Fruit fly (Drosophila melanogaster) whole organism, embryonic: Measurements from ENCODE around the gene Syx16.
A peak's percentile ranks its signal among the peaks of the same experiment; 100 is the strongest.

Experiments used
- CG10147 ChIP-seq: fragments of 200-800 bp; sonication (Bioruptor generic); optimal IDR thresholded peaks from 2 replicates; lab custom pipeline; 2019; ENCODE audit warnings: missing biosample characterization, mild to moderate bottlenecking, missing genetic modification characterization, moderate library complexity
- CG10209 ChIP-seq: fragments of 200-800 bp; sonication (Bioruptor generic); optimal IDR thresholded peaks from 3 replicates; lab custom pipeline; 2017; ENCODE audit warnings: missing biosample characterization, mild to moderate bottlenecking, missing genetic modification characterization, missing genetic modification reagents
- CG10267 ChIP-seq: fragments of 200-800 bp; sonication (Bioruptor generic); optimal IDR thresholded peaks from 2 replicates; lab custom pipeline; 2018; ENCODE audit warnings: missing biosample characterization, mild to moderate bottlenecking, missing genetic modification characterization, moderate library complexity
- CG11247 ChIP-seq: fragments of 200-800 bp; sonication (Bioruptor generic); IDR thresholded peaks from 2 replicates; pipeline ENCODE4 v1.3.6; 2022; ENCODE audit warnings: missing biosample characterization, missing genetic modification characterization
- CG12104 ChIP-seq: fragments of 200-800 bp; sonication (Bioruptor generic); optimal IDR thresholded peaks from 3 replicates; lab custom pipeline; 2016; ENCODE audit warnings: missing biosample characterization, missing genetic modification characterization
- CG13287 ChIP-seq: fragments of 200-800 bp; sonication (Bioruptor generic); IDR thresholded peaks from 2 replicates; pipeline ENCODE4 v1.3.6; 2022; ENCODE audit warnings: missing biosample characterization, missing genetic modification characterization; ENCODE audit not compliant: partially characterized antibody
- CG13624 ChIP-seq: fragments of 200-800 bp; sonication (Bioruptor generic); optimal IDR thresholded peaks from 2 replicates; lab custom pipeline; 2016; ENCODE audit warnings: missing biosample characterization, missing genetic modification characterization
- CG15011 ChIP-seq: fragments of 200-800 bp; sonication (Bioruptor generic); optimal IDR thresholded peaks from 3 replicates; lab custom pipeline; 2018; ENCODE audit warnings: missing biosample characterization, mild to moderate bottlenecking, missing genetic modification characterization
- CG15696 ChIP-seq: fragments of 200-800 bp; sonication (Bioruptor generic); optimal IDR thresholded peaks from 2 replicates; lab custom pipeline; 2019; ENCODE audit warnings: missing biosample characterization, mild to moderate bottlenecking, missing genetic modification characterization, moderate library complexity
- CG17359 ChIP-seq: fragments of 200-800 bp; sonication (Bioruptor generic); optimal IDR thresholded peaks from 3 replicates; lab custom pipeline; 2018; ENCODE audit warnings: missing biosample characterization, mild to moderate bottlenecking, missing genetic modification characterization, moderate library complexity
- CG30403 ChIP-seq: fragments of 200-800 bp; sonication (Bioruptor generic); optimal IDR thresholded peaks from 3 replicates; lab custom pipeline; 2016; ENCODE audit warnings: missing biosample characterization, missing genetic modification characterization
- CG31441 ChIP-seq: fragments of 200-800 bp; sonication (Bioruptor generic); IDR thresholded peaks from 2 replicates; pipeline ENCODE4 v1.3.6; 2022; ENCODE audit warnings: missing biosample characterization, missing genetic modification characterization
- CG3995 ChIP-seq: fragments of 200-800 bp; sonication (Bioruptor generic); optimal IDR thresholded peaks from 3 replicates; lab custom pipeline; 2016; ENCODE audit warnings: missing biosample characterization, missing genetic modification characterization
- CG4282 ChIP-seq: fragments of 200-800 bp; sonication (Bioruptor generic); optimal IDR thresholded peaks from 2 replicates; lab custom pipeline; 2016; ENCODE audit warnings: missing biosample characterization, missing genetic modification characterization
- CG4404 ChIP-seq: fragments of 200-800 bp; sonication (Bioruptor generic); IDR thresholded peaks from 2 replicates; pipeline ENCODE4 v1.3.6; 2022; ENCODE audit warnings: missing biosample characterization, missing genetic modification characterization
- CG7372 ChIP-seq: fragments of 200-800 bp; sonication (Bioruptor generic); IDR thresholded peaks from 2 replicates; pipeline ENCODE4 v1.3.6; 2022; ENCODE audit warnings: missing biosample characterization, missing genetic modification characterization
- CG8290 ChIP-seq, 3 experiments: fragments of 200-800 bp; sonication (Bioruptor generic); optimal IDR thresholded peaks; 2 replicates each; lab custom pipeline; 2016 to 2019; ENCODE audit warnings: missing biosample characterization in 3 of 3, missing genetic modification characterization in 3 of 3, mild to moderate bottlenecking in 2 of 3, moderate library complexity in 1 of 3
- CG9797 ChIP-seq: fragments of 200-800 bp; sonication (Bioruptor generic); optimal IDR thresholded peaks from 3 replicates; lab custom pipeline; 2018; ENCODE audit warnings: missing biosample characterization, mild to moderate bottlenecking, missing genetic modification characterization
- CTCF ChIP-seq: fragments of 200-800 bp; sonication (Bioruptor generic); optimal IDR thresholded peaks from 2 replicates; lab custom pipeline; 2017; ENCODE audit warnings: missing biosample characterization, mild to moderate bottlenecking, missing genetic modification characterization, moderate library complexity
- Dll ChIP-seq: fragments of 200-800 bp; sonication (Bioruptor generic); IDR thresholded peaks from 4 replicates; pipeline ENCODE4 v1.3.6; 2022; ENCODE audit warnings: missing biosample characterization, missing genetic modification characterization; ENCODE audit not compliant: partially characterized antibody
- Eip74EF ChIP-seq, 2 experiments: fragments of 200-800 bp in 1 of 2; fragments of >200 bp in 1 of 2; sonication (Bioruptor generic) in 1 of 2; optimal IDR thresholded peaks; 2 replicates each; lab custom pipeline; 2017 to 2019; ENCODE audit warnings: missing biosample characterization in 2 of 2, missing genetic modification characterization in 2 of 2, mild to moderate bottlenecking in 1 of 2, moderate library complexity in 1 of 2
- HmgZ ChIP-seq: fragments of 200-800 bp; sonication (Bioruptor generic); optimal IDR thresholded peaks from 2 replicates; lab custom pipeline; 2018; ENCODE audit warnings: missing biosample characterization, mild to moderate bottlenecking, missing genetic modification characterization
- Hsf ChIP-seq: fragments of 200-800 bp; sonication (Bioruptor generic); optimal IDR thresholded peaks from 3 replicates; lab custom pipeline; 2016; ENCODE audit warnings: missing biosample characterization, missing genetic modification characterization
- Lhr ChIP-seq: fragments of 200-800 bp; sonication (Bioruptor generic); optimal IDR thresholded peaks from 3 replicates; lab custom pipeline; 2017; ENCODE audit warnings: mild to moderate bottlenecking, missing biosample characterization, missing genetic modification reagents, missing genetic modification characterization
- MESR4 ChIP-seq: fragments of 200-800 bp; sonication (Bioruptor generic); optimal IDR thresholded peaks from 2 replicates; lab custom pipeline; 2018; ENCODE audit warnings: missing biosample characterization, mild to moderate bottlenecking, missing genetic modification characterization, moderate library complexity
- Rfx ChIP-seq: fragments of 200-800 bp; sonication (Bioruptor generic); IDR thresholded peaks from 2 replicates; pipeline ENCODE4 v1.3.6; 2022; ENCODE audit warnings: missing biosample characterization, missing genetic modification characterization
- Sry-δ ChIP-seq: fragments of 200-800 bp; sonication (Bioruptor generic); optimal IDR thresholded peaks from 2 replicates; lab custom pipeline; 2016; ENCODE audit warnings: missing biosample characterization, missing genetic modification characterization
- YL-1 ChIP-seq: fragments of 200-800 bp; sonication (Bioruptor generic); optimal IDR thresholded peaks from 3 replicates; lab custom pipeline; 2017; ENCODE audit warnings: missing biosample characterization, mild to moderate bottlenecking, missing genetic modification characterization
- chm ChIP-seq: fragments of 200-800 bp; sonication (Bioruptor generic); IDR thresholded peaks from 2 replicates; pipeline ENCODE4 v1.3.6; 2022; ENCODE audit warnings: missing biosample characterization, missing genetic modification characterization
- corto ChIP-seq: fragments of 200-800 bp; sonication (Bioruptor generic); optimal IDR thresholded peaks from 2 replicates; lab custom pipeline; 2016; ENCODE audit warnings: missing biosample characterization, mild to moderate bottlenecking, missing genetic modification characterization, moderate library complexity
- crp ChIP-seq, 2 experiments: fragments of 200-800 bp; sonication (Bioruptor generic); optimal IDR thresholded peaks; 2 replicates in 1 of 2; 3 replicates in 1 of 2; lab custom pipeline; 2017; ENCODE audit warnings: missing biosample characterization in 2 of 2, missing genetic modification characterization in 2 of 2, mild to moderate bottlenecking in 1 of 2, moderate library complexity in 1 of 2
- da ChIP-seq: fragments of 200-800 bp; sonication (Bioruptor generic); optimal IDR thresholded peaks from 2 replicates; lab custom pipeline; 2016; ENCODE audit warnings: missing biosample characterization, missing genetic modification characterization
- dm ChIP-seq: fragments of 200-800 bp; sonication (Bioruptor generic); optimal IDR thresholded peaks from 3 replicates; lab custom pipeline; 2016; ENCODE audit warnings: missing biosample characterization, missing genetic modification characterization
- nerfin-2 ChIP-seq: fragments of 200-800 bp; sonication (Bioruptor generic); IDR thresholded peaks from 2 replicates; pipeline ENCODE4 v1.3.6; 2022; ENCODE audit warnings: missing biosample characterization, missing genetic modification characterization; ENCODE audit not compliant: partially characterized antibody
- nmo ChIP-seq: fragments of 200-800 bp; sonication (Bioruptor generic); optimal IDR thresholded peaks from 2 replicates; lab custom pipeline; 2018; ENCODE audit warnings: missing biosample characterization, mild to moderate bottlenecking, missing genetic modification characterization, moderate library complexity
- prd ChIP-seq, 3 experiments: fragments of >200 bp in 2 of 3; fragments of 200-800 bp in 1 of 3; sonication (Bioruptor generic) in 1 of 3; optimal IDR thresholded peaks in 2 of 3; IDR thresholded peaks in 1 of 3; 2 replicates in 2 of 3; 3 replicates in 1 of 3; pipeline versions ENCODE4 v1.3.6 to Lab custom; 2017 to 2022; ENCODE audit warnings: missing biosample characterization in 1 of 3, missing genetic modification characterization in 1 of 3
- salm ChIP-seq: fragments of 200-800 bp; sonication (Bioruptor generic); optimal IDR thresholded peaks from 2 replicates; lab custom pipeline; 2018; ENCODE audit warnings: missing biosample characterization, mild to moderate bottlenecking, missing genetic modification characterization
- sd ChIP-seq: fragments of 200-800 bp; sonication (Bioruptor generic); optimal IDR thresholded peaks from 3 replicates; lab custom pipeline; 2018; ENCODE audit warnings: missing biosample characterization, mild to moderate bottlenecking, missing genetic modification characterization, moderate library complexity
- sens-2 ChIP-seq: fragments of 200-800 bp; sonication (Bioruptor generic); IDR thresholded peaks from 2 replicates; pipeline ENCODE4 v1.3.6; 2022; ENCODE audit warnings: missing biosample characterization, missing genetic modification characterization
- stwl ChIP-seq: fragments of 200-800 bp; sonication (Bioruptor generic); optimal IDR thresholded peaks from 3 replicates; lab custom pipeline; 2018; ENCODE audit warnings: missing biosample characterization, mild to moderate bottlenecking, missing genetic modification characterization, moderate library complexity
- sug ChIP-seq: fragments of 200-800 bp; optimal IDR thresholded peaks from 2 replicates; lab custom pipeline; 2019; ENCODE audit warnings: missing biosample characterization, mild to moderate bottlenecking, missing genetic modification characterization, moderate library complexity
- trem ChIP-seq: fragments of 200-800 bp; optimal IDR thresholded peaks from 3 replicates; lab custom pipeline; 2019; ENCODE audit warnings: missing biosample characterization, mild to moderate bottlenecking, missing genetic modification characterization, moderate library complexity

Syx16 gene

dm6 chrX:20391230-20391629, 2.3 kb downstream of the Syx16 start (continued):
- TF ChIP-seq MESR4 (peak; percentile 66), CG8290 (GFP tag; optimal IDR thresholded peaks at IDR 0.05; lab: Kevin White, UChicago) (peak; percentile 7), CG8290 (tag; optimal IDR thresholded peaks at IDR 0.05; lab: Kevin White, UChicago) (peak in 1 of 2 experiments; percentile 46), Rfx (GFP tag; lab: Robert Waterston, UW) (no peak), sd (tag; lab: Kevin White, UChicago) (peak; percentile 43), corto (GFP tag; lab: Kevin White, UChicago) (no peak), CG30403 (GFP tag; lab: Kevin White, UChicago) (no peak), HmgZ (peak; percentile 53), nmo (no peak), sug (tag; lab: Kevin White, UChicago) (peak; percentile 7), prd (optimal IDR thresholded peaks at IDR 0.05; lab: Kevin White, UChicago) (no peak), prd (GFP tag; IDR thresholded peaks at IDR 0.05; lab: Robert Waterston, UW) (no peak), CG15011 (GFP tag; lab: Kevin White, UChicago) (no peak), CG9797 (peak; percentile 80), Sry-δ (GFP tag; lab: Kevin White, UChicago) (peak; percentile 9), CG13624 (no peak), stwl (tag; lab: Kevin White, UChicago) (peak; percentile 72), CG31441 (GFP tag; lab: Robert Waterston, UW) (no peak), CG10267 (peak; percentile 7), YL-1 (GFP tag; lab: Kevin White, UChicago) (peak; percentile 49), CG11247 (no peak), CG3995 (peak; percentile 7), Dll (GFP tag; lab: Robert Waterston, UW) (0 out of 4 replicates have a peak, but pooled peaks have one; percentile 20), Hsf (GFP tag; lab: Kevin White, UChicago) (no peak), CG10147 (GFP tag; lab: Kevin White, UChicago) (no peak), crp (GFP tag; optimal IDR thresholded peaks at IDR 0.05; lab: Kevin White, UChicago) (peak in 1 of 2 experiments; percentile 74), CG10209 (GFP tag; lab: Kevin White, UChicago) (no peak), chm (GFP tag; lab: Robert Waterston, UW) (no peak), Lhr (GFP tag; lab: Kevin White, UChicago) (peak; percentile 17), CG4404 (GFP tag; lab: Robert Waterston, UW) (no peak), Eip74EF (GFP tag; optimal IDR thresholded peaks at IDR 0.05; lab: Kevin White, UChicago) (no peak), sens-2 (GFP tag; lab: Robert Waterston, UW) (no peak), salm (tag; lab: Kevin White, UChicago) (no peak), trem (peak; percentile 28), CG7372 (no peak), da (GFP tag; lab: Kevin White, UChicago) (no peak), CTCF (peak; percentile 71), dm (peak; percentile 94), CG4282 (GFP tag; lab: Kevin White, UChicago) (no peak), CG13287 (GFP tag; lab: Robert Waterston, UW) (peak; percentile 45; the same call in 1 of the 2 replicates), CG17359 (tag; lab: Kevin White, UChicago) (no peak), nerfin-2 (GFP tag; lab: Robert Waterston, UW) (no peak), CG15696 (tag; lab: Kevin White, UChicago) (no peak), CG12104 (GFP tag; lab: Kevin White, UChicago) (no peak)
